Fruit fly (Drosophila melanogaster): ENCODE results near the gene CG10631.

Gene CG10631

DNA sequence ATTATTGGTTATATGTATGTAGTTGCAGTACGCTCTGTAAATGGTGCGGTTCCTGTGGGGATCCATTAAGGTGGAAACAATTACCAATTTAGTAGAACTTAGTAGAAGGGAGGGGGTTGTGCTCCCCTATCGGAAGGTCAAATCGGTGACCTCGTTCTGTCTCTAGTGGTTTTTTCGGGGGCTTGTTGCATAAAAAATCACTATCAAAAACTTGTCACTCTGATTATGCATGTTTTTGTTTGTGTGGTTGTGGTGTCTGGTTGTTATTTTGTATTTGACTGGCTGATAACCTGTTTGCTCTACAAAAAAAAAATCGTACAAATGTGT, 6.7 kb upstream of the CG10631 start:
- TF ChIP-seq Clk (GFP tag; optimal IDR thresholded peaks at IDR 0.05) = no peak

DNA sequence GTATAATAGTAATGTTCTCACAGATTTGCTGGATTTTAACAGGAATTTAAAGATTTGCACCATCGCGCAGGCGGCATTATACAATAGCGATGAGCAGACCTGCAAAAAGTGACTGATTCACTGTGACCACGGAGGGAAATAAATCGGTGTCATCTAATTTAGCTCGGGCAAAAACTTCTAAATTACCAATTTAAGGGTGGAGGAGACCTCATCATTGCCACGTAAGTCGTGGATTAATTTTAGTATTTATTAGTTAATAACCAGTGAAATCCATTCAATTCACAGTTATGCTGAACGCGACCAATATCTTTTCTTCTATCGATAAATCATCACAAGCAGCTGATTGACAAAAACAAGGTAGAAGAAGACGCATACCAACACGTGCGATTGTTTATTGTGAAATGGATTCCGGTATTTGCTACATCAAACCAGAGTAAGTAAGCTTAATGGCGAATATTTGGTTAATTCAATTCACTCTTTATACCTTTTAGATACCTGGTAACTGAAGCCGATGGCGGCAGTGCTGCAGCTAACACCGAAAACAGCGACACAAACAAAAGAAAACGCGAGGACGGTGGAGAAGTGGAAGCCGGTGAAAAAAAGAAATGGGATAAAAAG, 1.9 kb upstream of the CG10631 start, which contains the start of the genes CG10628 and Dus3:
Gene CG10628, minus strand, starts transcription at position 105 of the 618 bp plus-strand sequence.
Gene Dus3, plus strand, starts transcription at position 369 of the 618 bp plus-strand sequence.
- peak; percentile 88 for TF ChIP-seq toe (GFP tag; optimal IDR thresholded peaks at IDR 0.05)
- peak; percentile 81 for TF ChIP-seq CG33017 (tag; optimal IDR thresholded peaks at IDR 0.05)
- TF ChIP-seq Crg-1 (GFP tag; optimal IDR thresholded peaks at IDR 0.05) = peak; percentile 62
- TF ChIP-seq CG14711 (tag; optimal IDR thresholded peaks at IDR 0.05) = peak; percentile 78
- TF ChIP-seq kay (GFP tag; ENCODE audit: borderline replicate concordance) = no peak
- TF ChIP-seq CG12768 (GFP tag; optimal IDR thresholded peaks at IDR 0.05) = peak; percentile 82
- TF ChIP-seq bab1 (GFP tag; optimal IDR thresholded peaks at IDR 0.05) = peak; percentile 82
- TF ChIP-seq tj (GFP tag; optimal IDR thresholded peaks at IDR 0.05) = peak; percentile 60
- TF ChIP-seq CG1620 (GFP tag; optimal IDR thresholded peaks at IDR 0.05) = peak; percentile 81
- peak; percentile 81 for TF ChIP-seq CG7045 (GFP tag; optimal IDR thresholded peaks at IDR 0.05)
- TF ChIP-seq Clk (GFP tag; optimal IDR thresholded peaks at IDR 0.05) = peak; percentile 72
- TF ChIP-seq CG11617 (GFP tag; optimal IDR thresholded peaks at IDR 0.05) = peak; percentile 85
- peak; percentile 86 for TF ChIP-seq CG7101 (tag; optimal IDR thresholded peaks at IDR 0.05)
- TF ChIP-seq cnc (optimal IDR thresholded peaks at IDR 0.05) = no peak
- peak; percentile 80 for TF ChIP-seq Hr96 (GFP tag; optimal IDR thresholded peaks at IDR 0.05)
- TF ChIP-seq cic (GFP tag; optimal IDR thresholded peaks at IDR 0.05) = peak; percentile 20
- TF ChIP-seq ovo (GFP tag; optimal IDR thresholded peaks at IDR 0.05) = peak; percentile 60
- TF ChIP-seq CG5204 (GFP tag; optimal IDR thresholded peaks at IDR 0.05) = peak; percentile 88
- peak; percentile 98 for TF ChIP-seq Mnt (GFP tag; optimal IDR thresholded peaks at IDR 0.05)
- TF ChIP-seq pad (GFP tag; optimal IDR thresholded peaks at IDR 0.05) = peak; percentile 62

dm6 chr2L:19756040-19756439, 664 bp downstream of the CG10631 start:
- TF ChIP-seq toe (GFP tag; optimal IDR thresholded peaks at IDR 0.05) = no peak
- no peak for TF ChIP-seq Clk (GFP tag; optimal IDR thresholded peaks at IDR 0.05)
- no peak for TF ChIP-seq cic (GFP tag; optimal IDR thresholded peaks at IDR 0.05)
- TF ChIP-seq pad (GFP tag; optimal IDR thresholded peaks at IDR 0.05) = no peak
- no peak for TF ChIP-seq CG12768 (GFP tag; optimal IDR thresholded peaks at IDR 0.05)
- TF ChIP-seq CG33017 (tag; optimal IDR thresholded peaks at IDR 0.05) = no peak
- TF ChIP-seq CG7101 (tag; optimal IDR thresholded peaks at IDR 0.05) = no peak
- no peak for TF ChIP-seq bab1 (GFP tag; optimal IDR thresholded peaks at IDR 0.05)
- no peak for TF ChIP-seq Crg-1 (GFP tag; optimal IDR thresholded peaks at IDR 0.05)
- no peak for TF ChIP-seq CG5204 (GFP tag; optimal IDR thresholded peaks at IDR 0.05)
- TF ChIP-seq CG14711 (tag; optimal IDR thresholded peaks at IDR 0.05) = no peak
- TF ChIP-seq CG1620 (GFP tag; optimal IDR thresholded peaks at IDR 0.05) = no peak
- no peak for TF ChIP-seq Mnt (GFP tag; optimal IDR thresholded peaks at IDR 0.05)
- TF ChIP-seq CG7045 (GFP tag; optimal IDR thresholded peaks at IDR 0.05) = no peak
- TF ChIP-seq tj (GFP tag; optimal IDR thresholded peaks at IDR 0.05) = no peak

- TF ChIP-seq CG12768 (GFP tag; optimal IDR thresholded peaks at IDR 0.05) (no peak), CG7101 (tag; optimal IDR thresholded peaks at IDR 0.05) (no peak), CG14711 (tag; optimal IDR thresholded peaks at IDR 0.05) (no peak), Hr96 (GFP tag; optimal IDR thresholded peaks at IDR 0.05) (no peak), CG7045 (GFP tag; optimal IDR thresholded peaks at IDR 0.05) (no peak), pad (GFP tag; optimal IDR thresholded peaks at IDR 0.05) (no peak), Clk (GFP tag; optimal IDR thresholded peaks at IDR 0.05) (no peak), toe (GFP tag; optimal IDR thresholded peaks at IDR 0.05) (no peak), tj (GFP tag; optimal IDR thresholded peaks at IDR 0.05) (no peak)
Measured at dm6 chr2L:19755015-19755414, 1.7 kb downstream of the CG10631 start.

dm6 chr2L:19750571-19750970, 6.1 kb downstream of the CG10631 start:
- TF ChIP-seq pad (GFP tag; optimal IDR thresholded peaks at IDR 0.05) (no peak), tj (GFP tag; optimal IDR thresholded peaks at IDR 0.05) (no peak), kay (GFP tag; ENCODE audit: borderline replicate concordance) (no peak), cic (GFP tag; optimal IDR thresholded peaks at IDR 0.05) (no peak), CG5204 (GFP tag; optimal IDR thresholded peaks at IDR 0.05) (no peak), CG1620 (GFP tag; optimal IDR thresholded peaks at IDR 0.05) (no peak), ovo (GFP tag; optimal IDR thresholded peaks at IDR 0.05) (no peak), bab1 (GFP tag; optimal IDR thresholded peaks at IDR 0.05) (no peak), CG7101 (tag; optimal IDR thresholded peaks at IDR 0.05) (no peak), CG12768 (GFP tag; optimal IDR thresholded peaks at IDR 0.05) (no peak)

DNA sequence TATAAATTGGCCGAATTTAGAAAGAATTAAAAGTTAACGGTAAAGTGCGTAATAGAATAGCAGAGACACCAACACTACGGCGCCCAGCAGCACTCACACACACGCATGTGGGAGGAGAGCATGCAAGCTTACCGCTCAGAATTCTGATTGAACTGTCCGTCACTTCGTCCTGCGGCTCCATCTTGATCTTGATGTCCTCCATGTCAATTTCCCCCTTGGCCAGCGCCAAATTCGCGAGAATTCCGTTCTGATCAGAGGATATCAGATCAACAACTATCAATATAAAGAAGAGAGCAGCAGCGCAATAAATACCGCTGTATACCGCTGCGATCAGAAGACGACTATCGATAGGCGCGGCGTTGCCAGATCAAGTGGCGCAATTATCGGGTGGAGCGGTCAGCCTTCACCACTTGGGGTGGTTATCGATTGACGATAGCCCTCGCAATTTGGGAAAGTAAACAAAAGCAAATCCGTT, 21.0 kb downstream of the CG10631 start, which contains the start of the genes CG10462 and Nf-YB:
Gene CG10462, minus strand, starts transcription at position 346 of the 475 bp plus-strand sequence.
Gene Nf-YB, plus strand, starts transcription at position 410 of the 475 bp plus-strand sequence.
- TF ChIP-seq bab1 (GFP tag; optimal IDR thresholded peaks at IDR 0.05) (peak; percentile 5), cic (GFP tag; optimal IDR thresholded peaks at IDR 0.05) (no peak), ovo (GFP tag; optimal IDR thresholded peaks at IDR 0.05) (peak; percentile 81)

dm6 chr2L:19722517-19722916, 34.2 kb downstream of the CG10631 start:
- TF ChIP-seq CG11617 (GFP tag; optimal IDR thresholded peaks at IDR 0.05) (no peak), toe (GFP tag; optimal IDR thresholded peaks at IDR 0.05) (no peak), CG12768 (GFP tag; optimal IDR thresholded peaks at IDR 0.05) (no peak), cic (GFP tag; optimal IDR thresholded peaks at IDR 0.05) (no peak), CG14711 (tag; optimal IDR thresholded peaks at IDR 0.05) (no peak), ovo (GFP tag; optimal IDR thresholded peaks at IDR 0.05) (no peak), bab1 (GFP tag; optimal IDR thresholded peaks at IDR 0.05) (no peak), CG1620 (GFP tag; optimal IDR thresholded peaks at IDR 0.05) (no peak), kay (GFP tag; ENCODE audit: borderline replicate concordance) (no peak), Crg-1 (GFP tag; optimal IDR thresholded peaks at IDR 0.05) (no peak), Hr96 (GFP tag; optimal IDR thresholded peaks at IDR 0.05) (no peak), pad (GFP tag; optimal IDR thresholded peaks at IDR 0.05) (no peak), cnc (optimal IDR thresholded peaks at IDR 0.05) (no peak), CG7045 (GFP tag; optimal IDR thresholded peaks at IDR 0.05) (no peak), CG7101 (tag; optimal IDR thresholded peaks at IDR 0.05) (no peak), Mnt (GFP tag; optimal IDR thresholded peaks at IDR 0.05) (no peak)
